Fruit fly (Drosophila melanogaster): Measurements from ENCODE around the gene CG7990.

- TF ChIP-seq CG32264 (GFP tag; optimal IDR thresholded peaks at IDR 0.05), result no peak
- TF ChIP-seq CG9705 (GFP tag; optimal IDR thresholded peaks at IDR 0.05), result no peak
- no peak for TF ChIP-seq N (GFP tag; optimal IDR thresholded peaks at IDR 0.05)
- TF ChIP-seq rgr (GFP tag; optimal IDR thresholded peaks at IDR 0.05), result no peak
- TF ChIP-seq sv (GFP tag; optimal IDR thresholded peaks at IDR 0.05), result no peak
- TF ChIP-seq dsf (GFP tag; optimal IDR thresholded peaks at IDR 0.05; ENCODE audit: borderline replicate concordance), result no peak
- TF ChIP-seq psq (GFP tag; optimal IDR thresholded peaks at IDR 0.05), result no peak
Measured at dm6 chrX:19193336-19193735, 8.4 kb downstream of the CG7990 start, which contains the start of the genes CG7914 and CG14194.
